Worm (Caenorhabditis elegans) whole organism, L4/young adult: Measurements from ENCODE around the gene fbxa-136.

Experiments
- W03F9.2 ChIP-seq: fragments of 150-350 bp; optimal IDR thresholded peaks from 2 replicates; lab custom pipeline; 2014; ENCODE audit warnings: missing biosample characterization, missing genetic modification characterization
- dao-5 ChIP-seq: sonication (generic microtip); optimal IDR thresholded peaks from 2 replicates; lab custom pipeline; 2016; ENCODE audit warnings: missing genotype, missing genetic modification characterization, moderate library complexity, missing compliant biosample characterization
- him-1 ChIP-seq: sonication (generic microtip); optimal IDR thresholded peaks from 2 replicates; lab custom pipeline; 2016; ENCODE audit warnings: missing genotype, missing genetic modification reagents, missing genetic modification characterization, missing compliant biosample characterization

fbxa-136 gene

ce11 chrV:17530486-17530885 is 9.7 kb downstream of the fbxa-136 start, which contains the start of gene C18D4.12:
TSS of gene C18D4.12 (minus strand) at chrV:17530586.
- no peak for TF ChIP-seq W03F9.2

ce11 chrV:17531410-17531809 is 10.6 kb downstream of the fbxa-136 start, which contains the start of gene C18D4.4:
TSS of gene C18D4.4 (minus strand) at chrV:17531510.
- no peak for TF ChIP-seq W03F9.2
- TF ChIP-seq him-1 (tag; lab: Kevin White, UChicago) = no peak
- TF ChIP-seq dao-5 (tag; lab: Kevin White, UChicago) = no peak

DNA sequence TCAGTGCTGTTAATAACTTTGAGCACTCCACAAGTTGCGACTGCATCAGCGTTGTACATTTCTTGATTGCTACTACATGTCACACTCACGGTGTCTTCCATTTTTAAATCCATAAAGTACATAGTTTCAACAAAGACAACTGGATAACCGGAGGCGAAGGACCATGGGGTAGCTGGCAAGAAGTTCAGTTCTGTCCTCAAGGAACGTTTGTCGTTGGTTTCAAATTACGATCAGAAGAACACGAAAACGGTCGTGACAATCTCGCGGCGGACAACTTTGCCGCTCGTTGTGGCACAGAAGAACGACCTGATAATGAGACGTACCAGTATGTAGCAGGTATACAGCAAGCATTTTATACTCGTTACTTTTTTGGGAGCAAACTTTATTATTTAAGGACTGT is 11.9 kb downstream of the fbxa-136 start, which contains the start of gene C18D4.3:
TSS of gene C18D4.3 (minus strand) at position 101 of the 400 bp plus-strand sequence.
- TF ChIP-seq dao-5 (tag; lab: Kevin White, UChicago) (no peak), him-1 (tag; lab: Kevin White, UChicago) (no peak), W03F9.2 (no peak)

- TF ChIP-seq W03F9.2 = no peak
- no peak for TF ChIP-seq him-1 (tag; lab: Kevin White, UChicago)
- no peak for TF ChIP-seq dao-5 (tag; lab: Kevin White, UChicago)
Measured at ce11 chrV:17533200-17533599, 12.4 kb downstream of the fbxa-136 start.

DNA sequence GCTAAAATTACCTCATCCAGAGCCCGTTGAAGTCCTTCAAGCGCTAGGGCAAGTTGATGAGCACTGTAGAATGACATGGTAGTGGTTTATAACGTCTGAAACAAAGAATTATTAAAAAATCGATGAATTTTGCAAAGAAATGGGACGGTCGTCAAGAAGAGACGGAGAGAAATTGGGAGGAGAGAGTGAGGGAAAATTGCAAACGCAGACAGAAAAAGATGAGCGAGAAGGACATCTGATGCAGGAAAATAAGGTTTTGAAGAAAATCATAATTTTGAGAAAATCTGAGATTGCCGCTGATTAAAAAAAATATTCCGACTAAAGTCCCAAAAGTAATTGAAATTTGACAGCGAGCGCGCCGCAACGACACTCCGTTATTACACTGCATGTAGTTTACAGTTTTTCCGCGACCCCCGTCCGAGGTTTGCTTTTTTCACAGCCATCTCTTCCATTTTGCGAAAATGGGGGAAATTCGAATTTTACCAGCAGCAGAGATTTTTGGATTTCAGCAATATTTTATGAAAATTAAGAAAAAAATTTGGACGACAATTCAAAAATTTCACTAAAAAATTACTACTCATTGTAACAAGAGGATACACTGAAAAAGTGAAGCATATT is 17.6 kb downstream of the fbxa-136 start, which contains the start of gene C18D4.6:
TSS of gene C18D4.6 (minus strand) at position 97 of the 618 bp plus-strand sequence.
- no peak for TF ChIP-seq dao-5 (tag; lab: Kevin White, UChicago)
- TF ChIP-seq him-1 (tag; lab: Kevin White, UChicago) = no peak
- no peak for TF ChIP-seq W03F9.2

- TF ChIP-seq dao-5 (tag; lab: Kevin White, UChicago) (no peak), W03F9.2 (no peak), him-1 (tag; lab: Kevin White, UChicago) (no peak)
Measured at ce11 chrV:17539289-17539688, 18.5 kb downstream of the fbxa-136 start.

DNA sequence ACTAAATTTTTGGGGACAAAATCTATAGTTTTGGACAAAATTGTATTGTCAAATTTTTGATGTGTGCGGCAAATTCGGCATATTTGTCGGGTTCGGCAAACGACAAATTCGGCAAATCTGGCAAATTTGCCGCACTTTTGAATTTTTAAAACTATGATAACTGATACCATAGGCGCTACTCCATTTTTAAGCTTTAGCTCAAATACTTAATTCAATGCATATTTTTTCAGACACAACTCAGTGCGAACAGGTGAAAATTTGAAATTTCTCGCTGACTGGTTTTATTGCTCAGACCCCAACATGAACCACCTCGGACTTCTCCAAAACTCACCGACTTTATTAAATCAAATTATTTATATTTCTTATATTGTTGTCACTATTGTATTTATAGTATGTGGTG is 19.5 kb downstream of the fbxa-136 start, which contains the start of gene srz-25:
TSS of gene srz-25 (plus strand) at position 301 of the 400 bp plus-strand sequence.
- TF ChIP-seq dao-5 (tag; lab: Kevin White, UChicago) = no peak
- TF ChIP-seq W03F9.2 = no peak
- no peak for TF ChIP-seq him-1 (tag; lab: Kevin White, UChicago)

- TF ChIP-seq W03F9.2 (no peak), dao-5 (tag; lab: Kevin White, UChicago) (no peak), him-1 (tag; lab: Kevin White, UChicago) (no peak)
Measured at ce11 chrV:17542304-17542703, 21.5 kb downstream of the fbxa-136 start.

DNA sequence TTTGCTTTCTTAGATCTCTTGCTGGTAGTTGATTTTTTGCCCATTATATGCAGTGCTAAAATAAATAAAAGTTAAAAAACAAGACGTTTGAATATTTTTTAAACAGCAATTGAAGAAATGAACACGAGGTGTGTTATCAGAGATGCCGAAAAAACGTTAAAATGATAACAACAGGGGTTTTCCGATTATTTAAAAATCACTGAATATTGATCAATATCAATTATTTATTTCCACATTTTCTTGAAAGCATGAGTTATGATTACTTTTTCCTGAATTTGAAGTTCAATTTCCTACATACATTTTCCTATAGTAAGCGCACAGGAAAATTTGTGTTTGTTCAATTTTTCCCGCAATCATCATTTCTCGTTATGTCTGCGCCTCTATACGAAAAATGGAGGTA is 26.1 kb downstream of the fbxa-136 start:
- no peak for TF ChIP-seq him-1 (tag; lab: Kevin White, UChicago)
- no peak for TF ChIP-seq dao-5 (tag; lab: Kevin White, UChicago)
- no peak for TF ChIP-seq W03F9.2

- no peak for TF ChIP-seq W03F9.2
- no peak for TF ChIP-seq him-1 (tag; lab: Kevin White, UChicago)
Measured at ce11 chrV:17548635-17549034, 27.8 kb downstream of the fbxa-136 start.

- TF ChIP-seq dao-5 (tag; lab: Kevin White, UChicago) (no peak), him-1 (tag; lab: Kevin White, UChicago) (no peak)
Measured at ce11 chrV:17549362-17549761, 28.5 kb downstream of the fbxa-136 start, which contains the start of gene fbxa-176. TSS of gene fbxa-176 (plus strand) at chrV:17549675.

DNA sequence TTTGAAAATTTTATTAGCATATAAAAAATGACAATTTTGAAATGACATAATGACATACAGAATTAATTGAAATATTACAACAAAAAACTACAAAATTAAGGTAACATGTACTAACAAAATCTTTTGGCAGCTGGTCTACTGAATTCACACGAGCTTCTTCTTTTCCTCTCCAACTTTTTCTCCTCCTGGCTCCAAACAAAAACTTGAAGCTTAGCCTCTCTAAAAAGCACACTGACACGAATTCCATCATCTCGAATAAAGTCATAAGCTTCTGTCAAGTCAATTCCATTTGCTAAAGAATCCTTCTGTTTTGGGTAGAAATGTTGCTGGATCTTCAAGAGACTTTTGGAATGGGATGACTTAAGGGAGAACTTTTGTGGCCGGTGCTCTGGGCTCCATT is 30.6 kb downstream of the fbxa-136 start:
- TF ChIP-seq W03F9.2 = no peak
- no peak for TF ChIP-seq dao-5 (tag; lab: Kevin White, UChicago)
- no peak for TF ChIP-seq him-1 (tag; lab: Kevin White, UChicago)

DNA sequence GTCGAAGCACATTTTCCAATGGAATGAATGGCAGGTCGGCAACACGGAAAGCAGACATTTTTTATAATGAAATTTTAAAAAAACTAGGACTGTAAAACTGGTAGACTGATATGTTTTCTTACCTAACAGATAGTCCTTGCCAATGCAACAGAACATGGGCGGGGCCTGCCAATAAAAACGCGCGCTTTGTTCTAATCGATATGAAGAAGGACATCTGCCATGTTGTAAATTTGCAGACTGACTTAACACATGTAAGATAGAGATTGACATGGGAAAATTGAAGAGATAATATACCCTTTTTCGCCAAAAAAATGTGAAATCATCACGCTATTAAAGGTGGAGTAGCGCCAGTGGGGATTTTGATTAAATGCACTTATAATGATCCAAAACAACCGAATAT is 31.9 kb downstream of the fbxa-136 start, which contains the start of gene C38D9.8:
TSS of gene C38D9.8 (minus strand) at position 101 of the 400 bp plus-strand sequence.
- TF ChIP-seq W03F9.2 (no peak), dao-5 (tag; lab: Kevin White, UChicago) (no peak), him-1 (tag; lab: Kevin White, UChicago) (no peak)

ce11 chrV:17558377-17558776 is 37.5 kb downstream of the fbxa-136 start, which contains the start of gene fbxa-174:
TSS of gene fbxa-174 (minus strand) at chrV:17558477.
- TF ChIP-seq W03F9.2 (no peak), him-1 (tag; lab: Kevin White, UChicago) (no peak), dao-5 (tag; lab: Kevin White, UChicago) (no peak)

ce11 chrV:17558946-17559345 is 38.1 kb downstream of the fbxa-136 start, which contains the start of gene fbxa-172:
TSS of gene fbxa-172 (plus strand) at chrV:17559246.
- TF ChIP-seq dao-5 (tag; lab: Kevin White, UChicago) (no peak), him-1 (tag; lab: Kevin White, UChicago) (no peak), W03F9.2 (no peak)
